Worm (Caenorhabditis elegans) whole organism, L4/young adult: ENCODE data around the gene ZK563.2.

Source experiments
- W03F9.2 ChIP-seq: fragments of 150-350 bp; optimal IDR thresholded peaks from 2 replicates; lab custom pipeline; 2014; ENCODE audit warnings: missing biosample characterization, missing genetic modification characterization
- dao-5 ChIP-seq: sonication (generic microtip); optimal IDR thresholded peaks from 2 replicates; lab custom pipeline; 2016; ENCODE audit warnings: missing genotype, missing genetic modification characterization, moderate library complexity, missing compliant biosample characterization
- him-1 ChIP-seq: sonication (generic microtip); optimal IDR thresholded peaks from 2 replicates; lab custom pipeline; 2016; ENCODE audit warnings: missing genotype, missing genetic modification reagents, missing genetic modification characterization, missing compliant biosample characterization

DNA sequence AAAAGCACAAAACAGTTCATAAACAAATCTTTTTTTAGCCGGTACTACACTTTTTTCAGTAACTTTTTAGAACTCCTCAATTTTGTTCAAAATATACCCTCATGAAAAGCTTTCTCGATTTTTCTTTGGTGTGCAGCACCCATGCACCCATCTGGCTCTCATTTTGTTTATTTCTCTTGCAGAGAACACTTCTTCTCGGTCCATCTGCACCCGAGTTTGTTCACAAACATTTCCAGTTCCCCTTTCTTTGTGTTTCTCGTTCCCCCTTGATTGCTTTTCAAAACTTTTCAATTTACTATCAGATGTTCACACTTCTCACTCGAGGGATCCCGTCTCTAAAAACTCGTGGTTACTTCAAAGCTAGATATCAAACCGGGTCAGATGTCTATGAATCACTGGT is 24.8 kb downstream of the ZK563.2 start, which contains the start of gene slcf-2:
- TF ChIP-seq him-1, result no peak
- no peak for TF ChIP-seq W03F9.2 (tag; lab: Kevin White, UChicago)
- TF ChIP-seq dao-5, result no peak
